Fruit fly (Drosophila melanogaster) whole organism, embryonic: ENCODE data around the gene CG5928.

ENCODE experiments used
- Atf-2 ChIP-seq: fragments of 200-800 bp; sonication (Bioruptor generic); optimal IDR thresholded peaks from 2 replicates; lab custom pipeline; 2016; ENCODE audit warnings: missing biosample characterization, missing genetic modification characterization
- CG11696 ChIP-seq: fragments of 200-800 bp; sonication (Bioruptor generic); IDR thresholded peaks from 2 replicates; pipeline ENCODE4 v1.3.6; 2022; ENCODE audit warnings: missing biosample characterization, missing genetic modification characterization
- CG12219 ChIP-seq: fragments of 200-800 bp; sonication (Bioruptor generic); optimal IDR thresholded peaks from 3 replicates; lab custom pipeline; 2018; ENCODE audit warnings: missing biosample characterization, mild to moderate bottlenecking, missing genetic modification characterization
- CG13287 ChIP-seq: fragments of 200-800 bp; sonication (Bioruptor generic); IDR thresholded peaks from 2 replicates; pipeline ENCODE4 v1.3.6; 2022; ENCODE audit warnings: missing biosample characterization, missing genetic modification characterization; ENCODE audit not compliant: partially characterized antibody
- CG1602 ChIP-seq: fragments of 200-800 bp; sonication (Bioruptor generic); optimal IDR thresholded peaks from 3 replicates; lab custom pipeline; 2016; ENCODE audit warnings: missing biosample characterization, missing genetic modification characterization
- CG17186 ChIP-seq: fragments of 200-800 bp; sonication (Bioruptor generic); optimal IDR thresholded peaks from 3 replicates; lab custom pipeline; 2017; ENCODE audit warnings: missing biosample characterization, missing genetic modification reagents, missing genetic modification characterization
- CG2116 ChIP-seq: fragments of 200-800 bp; sonication (Bioruptor generic); optimal IDR thresholded peaks from 3 replicates; lab custom pipeline; 2018; ENCODE audit warnings: missing biosample characterization, mild to moderate bottlenecking, missing genetic modification characterization
- CG2199 ChIP-seq: fragments of 200-800 bp; sonication (Bioruptor generic); IDR thresholded peaks from 3 replicates; pipeline ENCODE4 v1.3.6; 2022; ENCODE audit warnings: missing biosample characterization, missing genetic modification characterization
- CG30020 ChIP-seq: fragments of 200-800 bp; optimal IDR thresholded peaks from 2 replicates; lab custom pipeline; 2019; ENCODE audit warnings: missing biosample characterization, mild to moderate bottlenecking, missing genetic modification characterization, moderate library complexity
- CG31365 ChIP-seq: fragments of 200-800 bp; sonication (Bioruptor generic); optimal IDR thresholded peaks from 2 replicates; lab custom pipeline; 2018; ENCODE audit warnings: missing biosample characterization, mild to moderate bottlenecking, missing genetic modification characterization
- CG31441 ChIP-seq: fragments of 200-800 bp; sonication (Bioruptor generic); IDR thresholded peaks from 2 replicates; pipeline ENCODE4 v1.3.6; 2022; ENCODE audit warnings: missing biosample characterization, missing genetic modification characterization
- CG33557 ChIP-seq: fragments of 200-800 bp; sonication (Bioruptor generic); optimal IDR thresholded peaks from 2 replicates; lab custom pipeline; 2019; ENCODE audit warnings: missing biosample characterization, mild to moderate bottlenecking, missing genetic modification characterization, moderate library complexity
- CG43689 ChIP-seq: fragments of 200-800 bp; sonication (Bioruptor generic); IDR thresholded peaks from 2 replicates; pipeline ENCODE4 v1.3.6; 2022; ENCODE audit warnings: missing biosample characterization, missing genetic modification characterization
- CG4707 ChIP-seq: fragments of 200-800 bp; sonication (Bioruptor generic); optimal IDR thresholded peaks from 2 replicates; lab custom pipeline; 2018; ENCODE audit warnings: missing biosample characterization, mild to moderate bottlenecking, missing genetic modification characterization, moderate library complexity
- CG5953 ChIP-seq: fragments of 200-800 bp; sonication (Bioruptor generic); IDR thresholded peaks from 2 replicates; pipeline ENCODE4 v1.3.6; 2022; ENCODE audit warnings: missing biosample characterization, missing genetic modification characterization
- CG8388 ChIP-seq: fragments of 200-800 bp; sonication (Bioruptor generic); optimal IDR thresholded peaks from 2 replicates; lab custom pipeline; 2019; ENCODE audit warnings: missing biosample characterization, mild to moderate bottlenecking, missing genetic modification characterization, moderate library complexity
- CG8924 ChIP-seq: fragments of 200-800 bp; optimal IDR thresholded peaks from 3 replicates; lab custom pipeline; 2019; ENCODE audit warnings: missing biosample characterization, mild to moderate bottlenecking, missing genetic modification characterization, moderate library complexity
- CG9215 ChIP-seq: fragments of 200-800 bp; sonication (Bioruptor generic); IDR thresholded peaks from 2 replicates; pipeline ENCODE4 v1.3.6; 2022; ENCODE audit warnings: missing biosample characterization, missing genetic modification characterization
- CG9609 ChIP-seq: fragments of 200-800 bp; sonication (Bioruptor generic); optimal IDR thresholded peaks from 3 replicates; lab custom pipeline; 2016; ENCODE audit warnings: missing biosample characterization, missing genetic modification characterization
- CTCF ChIP-seq: fragments of 200-800 bp; sonication (Bioruptor generic); optimal IDR thresholded peaks from 2 replicates; lab custom pipeline; 2017; ENCODE audit warnings: missing biosample characterization, mild to moderate bottlenecking, missing genetic modification characterization, moderate library complexity
- Dfd ChIP-seq, 2 experiments: fragments of >200 bp; optimal IDR thresholded peaks; 2 replicates each; lab custom pipeline; 2017; ENCODE audit warnings: missing biosample characterization in 2 of 2, missing genetic modification characterization in 2 of 2
- Dp ChIP-seq: fragments of 200-800 bp; sonication (Bioruptor generic); optimal IDR thresholded peaks from 2 replicates; lab custom pipeline; 2018; ENCODE audit warnings: missing biosample characterization, mild to moderate bottlenecking, missing genetic modification characterization, moderate library complexity
- Eip74EF ChIP-seq, 2 experiments: fragments of 200-800 bp in 1 of 2; fragments of >200 bp in 1 of 2; sonication (Bioruptor generic) in 1 of 2; optimal IDR thresholded peaks; 2 replicates each; lab custom pipeline; 2017 to 2019; ENCODE audit warnings: missing biosample characterization in 2 of 2, missing genetic modification characterization in 2 of 2, mild to moderate bottlenecking in 1 of 2, moderate library complexity in 1 of 2
- Elba2 ChIP-seq: fragments of 200-800 bp; sonication (Bioruptor generic); optimal IDR thresholded peaks from 3 replicates; lab custom pipeline; 2016; ENCODE audit warnings: missing biosample characterization, missing genetic modification characterization
- Gsc ChIP-seq: fragments of 200-800 bp; sonication (Bioruptor generic); IDR thresholded peaks from 2 replicates; pipeline ENCODE4 v1.3.6; 2022; ENCODE audit warnings: missing biosample characterization, missing genetic modification characterization
- HLHmδ ChIP-seq: fragments of 200-800 bp; sonication (Bioruptor generic); optimal IDR thresholded peaks from 2 replicates; lab custom pipeline; 2018; ENCODE audit warnings: missing biosample characterization, mild to moderate bottlenecking, missing genetic modification characterization, moderate library complexity
- Hand ChIP-seq: fragments of 200-800 bp; sonication (Bioruptor generic); optimal IDR thresholded peaks from 2 replicates; lab custom pipeline; 2017; ENCODE audit warnings: mild to moderate bottlenecking, missing biosample characterization, missing genetic modification reagents, missing genetic modification characterization
- Kr ChIP-seq: fragments of 200-800 bp; sonication (Bioruptor generic); optimal IDR thresholded peaks from 2 replicates; lab custom pipeline; 2017; ENCODE audit warnings: missing biosample characterization, mild to moderate bottlenecking, missing genetic modification characterization
- MBD-R2 ChIP-seq: fragments of 200-800 bp; sonication (Bioruptor generic); IDR thresholded peaks from 2 replicates; pipeline ENCODE4 v1.3.6; 2022; ENCODE audit warnings: missing biosample characterization, missing genetic modification characterization
- NK7.1 ChIP-seq: fragments of 200-800 bp; sonication (Bioruptor generic); optimal IDR thresholded peaks from 3 replicates; lab custom pipeline; 2016; ENCODE audit warnings: missing biosample characterization, missing genetic modification characterization
- Nf-YA ChIP-seq: fragments of 200-800 bp; sonication (Bioruptor generic); IDR thresholded peaks from 2 replicates; pipeline ENCODE4 v1.3.6; 2022; ENCODE audit warnings: missing biosample characterization, missing genetic modification characterization
- Optix ChIP-seq: fragments of 200-800 bp; sonication (Bioruptor generic); IDR thresholded peaks from 3 replicates; pipeline ENCODE4 v1.3.6; 2022; ENCODE audit warnings: missing biosample characterization, missing genetic modification characterization
- PHDP ChIP-seq: fragments of 200-800 bp; sonication (Bioruptor generic); optimal IDR thresholded peaks from 3 replicates; lab custom pipeline; 2018; ENCODE audit warnings: missing biosample characterization, mild to moderate bottlenecking, missing genetic modification characterization, moderate library complexity
- Poxn ChIP-seq: fragments of 200-800 bp; sonication (Bioruptor generic); IDR thresholded peaks from 2 replicates; pipeline ENCODE4 v1.3.6; 2022; ENCODE audit warnings: missing biosample characterization, missing genetic modification characterization
- Side ChIP-seq: fragments of 200-800 bp; sonication (Bioruptor generic); optimal IDR thresholded peaks from 2 replicates; lab custom pipeline; 2016; ENCODE audit warnings: missing biosample characterization, missing genetic modification characterization
- btn ChIP-seq: fragments of 200-800 bp; sonication (Bioruptor generic); optimal IDR thresholded peaks from 2 replicates; lab custom pipeline; 2016; ENCODE audit warnings: missing biosample characterization, missing genetic modification characterization
- caup ChIP-seq: fragments of 200-800 bp; sonication (Bioruptor generic); optimal IDR thresholded peaks from 3 replicates; lab custom pipeline; 2017; ENCODE audit warnings: missing biosample characterization, mild to moderate bottlenecking, missing genetic modification characterization, moderate library complexity; ENCODE audit not compliant: severe bottlenecking
- cg ChIP-seq: fragments of 200-800 bp; sonication (Bioruptor generic); optimal IDR thresholded peaks from 3 replicates; lab custom pipeline; 2019; ENCODE audit warnings: missing biosample characterization, mild to moderate bottlenecking, missing genetic modification characterization, moderate library complexity
- gfzf ChIP-seq: fragments of 200-800 bp; sonication (Bioruptor generic); optimal IDR thresholded peaks from 2 replicates; lab custom pipeline; 2016; ENCODE audit warnings: missing biosample characterization, mild to moderate bottlenecking, missing genetic modification characterization, moderate library complexity
- gro ChIP-seq: fragments of 200-800 bp; sonication (Bioruptor generic); optimal IDR thresholded peaks from 2 replicates; lab custom pipeline; 2016; ENCODE audit warnings: missing biosample characterization, missing genetic modification characterization
- mirr ChIP-seq: fragments of 200-800 bp; sonication (Bioruptor generic); optimal IDR thresholded peaks from 3 replicates; lab custom pipeline; 2018; ENCODE audit warnings: missing biosample characterization, mild to moderate bottlenecking, missing genetic modification characterization
- nom ChIP-seq: fragments of 200-800 bp; sonication (Bioruptor generic); optimal IDR thresholded peaks from 2 replicates; lab custom pipeline; 2017; ENCODE audit warnings: missing biosample characterization, missing genetic modification characterization, mild to moderate bottlenecking, moderate library complexity, missing genetic modification reagents
- pnt ChIP-seq: fragments of 200-800 bp; sonication (Bioruptor generic); optimal IDR thresholded peaks from 3 replicates; lab custom pipeline; 2016; ENCODE audit warnings: missing biosample characterization, missing genetic modification characterization
- sim ChIP-seq: fragments of 200-800 bp; sonication (Bioruptor generic); IDR thresholded peaks from 2 replicates; pipeline ENCODE4 v1.3.6; 2022; ENCODE audit warnings: missing biosample characterization, missing genetic modification characterization
- stwl ChIP-seq: fragments of 200-800 bp; sonication (Bioruptor generic); optimal IDR thresholded peaks from 3 replicates; lab custom pipeline; 2018; ENCODE audit warnings: missing biosample characterization, mild to moderate bottlenecking, missing genetic modification characterization, moderate library complexity
- trem ChIP-seq: fragments of 200-800 bp; optimal IDR thresholded peaks from 3 replicates; lab custom pipeline; 2019; ENCODE audit warnings: missing biosample characterization, mild to moderate bottlenecking, missing genetic modification characterization, moderate library complexity
- tx ChIP-seq: fragments of 200-800 bp; sonication (Bioruptor generic); optimal IDR thresholded peaks from 2 replicates; lab custom pipeline; 2016; ENCODE audit warnings: missing biosample characterization, missing genetic modification characterization
- wor ChIP-seq: fragments of 200-800 bp; sonication (Bioruptor generic); IDR thresholded peaks from 2 replicates; pipeline ENCODE4 v1.3.6; 2022; ENCODE audit warnings: missing biosample characterization, missing genetic modification characterization

Gene CG5928

dm6 chrX:6097578-6097977 is 29.8 kb downstream of the CG5928 start (continued):
- TF ChIP-seq PHDP (tag; lab: Kevin White, UChicago) (peak; percentile 79), CG2199 (GFP tag; lab: Robert Waterston, UW) (peak; percentile 71; the same call in 1 of the 3 replicates), tx (GFP tag; lab: Kevin White, UChicago) (peak; percentile 63), HLHmδ (GFP tag; lab: Kevin White, UChicago) (no peak), caup (GFP tag; lab: Kevin White, UChicago) (peak; percentile 77), CG5953 (peak; percentile 79), CG43689 (GFP tag; lab: Robert Waterston, UW) (peak; percentile 56; the same call in 1 of the 2 replicates)

dm6 chrX:6104724-6105123 is 37.0 kb downstream of the CG5928 start:
- TF ChIP-seq cg (GFP tag; lab: Kevin White, UChicago) (peak; percentile 58), stwl (tag; lab: Kevin White, UChicago) (peak; percentile 63), Dfd (GFP tag; optimal IDR thresholded peaks at IDR 0.05; lab: Kevin White, UChicago) (peak in 1 of 2 experiments; percentile 18), CG9609 (GFP tag; lab: Kevin White, UChicago) (no peak), CG31365 (tag; lab: Kevin White, UChicago) (peak; percentile 93), CG2116 (GFP tag; lab: Kevin White, UChicago) (peak; percentile 43), Kr (GFP tag; lab: Kevin White, UChicago) (no peak), trem (no peak), CTCF (GFP tag; lab: Kevin White, UChicago) (peak; percentile 57)

dm6 chrX:6109872-6110271 is 42.1 kb downstream of the CG5928 start:
- TF ChIP-seq CG2199 (GFP tag; lab: Robert Waterston, UW): peak; percentile 86; the same call in 2 of the 3 replicates
- no peak for TF ChIP-seq Dp
- peak; percentile 74 for TF ChIP-seq Optix
- TF ChIP-seq stwl (tag; lab: Kevin White, UChicago): peak; percentile 41
- TF ChIP-seq mirr (GFP tag; lab: Kevin White, UChicago): no peak
- TF ChIP-seq Nf-YA (GFP tag; lab: Robert Waterston, UW): no peak
- TF ChIP-seq Side (GFP tag; lab: Kevin White, UChicago): no peak
- TF ChIP-seq MBD-R2 (GFP tag; lab: Robert Waterston, UW): 0 out of 2 replicates have a peak, but pooled peaks have one; percentile 30
- TF ChIP-seq Atf-2: peak; percentile 16
- no peak for TF ChIP-seq CG31441 (GFP tag; lab: Robert Waterston, UW)
- no peak for TF ChIP-seq gro
- no peak for TF ChIP-seq gfzf
- no peak for TF ChIP-seq Elba2 (GFP tag; lab: Kevin White, UChicago)
- TF ChIP-seq pnt: peak; percentile 4
- no peak for TF ChIP-seq CG9215 (GFP tag; lab: Robert Waterston, UW)
- TF ChIP-seq CG33557: no peak
- no peak for TF ChIP-seq CG8924 (tag; lab: Kevin White, UChicago)
- TF ChIP-seq CG11696 (GFP tag; lab: Robert Waterston, UW): 0 out of 2 replicates have a peak, but pooled peaks have one; percentile 23
- TF ChIP-seq CG1602: peak; percentile 26
- no peak for TF ChIP-seq HLHmδ (GFP tag; lab: Kevin White, UChicago)
- TF ChIP-seq btn (GFP tag; lab: Kevin White, UChicago): peak; percentile 2
- no peak for TF ChIP-seq nom (GFP tag; lab: Kevin White, UChicago)
- TF ChIP-seq CG12219 (GFP tag; lab: Kevin White, UChicago): no peak
- TF ChIP-seq CG8388 (GFP tag; lab: Kevin White, UChicago): peak; percentile 1
- no peak for TF ChIP-seq sim (GFP tag; lab: Robert Waterston, UW)
- peak; percentile 22 for TF ChIP-seq CG17186
- TF ChIP-seq NK7.1 (GFP tag; lab: Kevin White, UChicago): no peak
- TF ChIP-seq CG13287 (GFP tag; lab: Robert Waterston, UW): peak; percentile 28; the same call in 1 of the 2 replicates
- no peak for TF ChIP-seq Gsc (GFP tag; lab: Robert Waterston, UW)
- no peak for TF ChIP-seq Poxn (GFP tag; lab: Robert Waterston, UW)
- TF ChIP-seq CG4707 (GFP tag; lab: Kevin White, UChicago): no peak
- TF ChIP-seq Eip74EF (GFP tag; optimal IDR thresholded peaks at IDR 0.05; lab: Kevin White, UChicago): no peak
- no peak for TF ChIP-seq CG30020 (tag; lab: Kevin White, UChicago)
- TF ChIP-seq Hand (GFP tag; lab: Kevin White, UChicago): no peak
- TF ChIP-seq wor: no peak
